Worm (Caenorhabditis elegans) whole organism, late embryonic: ENCODE measurements around the gene ZK892.6.

ENCODE experiments used
- K02D7.2 ChIP-seq: sonication (generic microtip); optimal IDR thresholded peaks from 2 replicates; lab custom pipeline; 2017; ENCODE audit warnings: mild to moderate bottlenecking, missing genetic modification characterization, missing compliant biosample characterization
- ama-1 ChIP-seq: fragments of 150-350 bp; optimal IDR thresholded peaks from 2 replicates; lab custom pipeline; 2014
- ceh-14 ChIP-seq: sonication (generic microtip); optimal IDR thresholded peaks from 2 replicates; lab custom pipeline; 2016; ENCODE audit warnings: missing genotype, missing genetic modification characterization, missing compliant biosample characterization
- eyg-1 ChIP-seq: sonication (generic microtip); optimal IDR thresholded peaks from 2 replicates; lab custom pipeline; 2016; ENCODE audit warnings: missing genotype, missing genetic modification characterization, missing compliant biosample characterization
- nhr-11 ChIP-seq: fragments of 150-350 bp; optimal IDR thresholded peaks from 2 replicates; lab custom pipeline; 2014; ENCODE audit warnings: missing biosample characterization, missing genetic modification characterization

DNA sequence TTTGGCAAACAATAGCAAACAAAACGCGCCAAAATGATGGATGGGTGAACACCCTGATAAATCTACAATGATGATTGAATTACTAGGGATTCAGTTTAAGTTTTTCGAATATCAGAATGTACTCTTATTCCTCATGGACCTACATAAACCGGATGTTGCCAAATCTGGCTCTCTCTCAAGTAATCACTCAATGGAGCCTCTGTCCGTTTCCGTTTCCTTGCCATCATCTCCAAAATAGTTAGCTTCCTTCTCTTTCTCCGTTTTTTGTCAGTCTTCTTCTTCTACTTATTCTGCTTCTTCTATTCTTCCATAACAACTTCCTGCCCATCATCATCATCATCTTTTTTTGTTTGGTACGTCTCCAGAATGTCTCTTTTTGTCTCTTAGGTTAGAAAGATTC, 14.6 kb downstream of the ZK892.6 start:
- TF ChIP-seq ama-1 (lab: Kevin White, UChicago) (no peak), K02D7.2 (tag; lab: Kevin White, UChicago) (no peak), nhr-11 (tag; lab: Kevin White, UChicago) (no peak), ceh-14 (no peak), eyg-1 (tag; lab: Kevin White, UChicago) (no peak)
